Fruit fly (Drosophila melanogaster) whole organism, prepupa: ENCODE measurements around the gene Nthl1.

Experiments
- CG10669 ChIP-seq: fragments of 200-800 bp; sonication (Bioruptor generic); optimal IDR thresholded peaks from 3 replicates; lab custom pipeline; 2018; ENCODE audit warnings: missing biosample characterization, mild to moderate bottlenecking, missing genetic modification characterization, moderate library complexity
- CG11762 ChIP-seq: fragments of 200-800 bp; sonication (Bioruptor generic); optimal IDR thresholded peaks from 3 replicates; lab custom pipeline; 2016; ENCODE audit warnings: missing biosample characterization, missing genetic modification characterization; ENCODE audit not compliant: insufficient read depth
- CG11902 ChIP-seq: fragments of 200-800 bp; sonication (Bioruptor generic); optimal IDR thresholded peaks from 3 replicates; lab custom pipeline; 2016; ENCODE audit warnings: missing biosample characterization, missing genetic modification characterization
- CG15336 ChIP-seq: fragments of 200-800 bp; sonication (Bioruptor generic); IDR thresholded peaks from 2 replicates; pipeline ENCODE4 v1.3.6; 2022; ENCODE audit warnings: missing biosample characterization, missing genetic modification characterization
- CG1621 ChIP-seq: fragments of 200-800 bp; sonication (Bioruptor generic); optimal IDR thresholded peaks from 3 replicates; lab custom pipeline; 2018; ENCODE audit warnings: missing biosample characterization, mild to moderate bottlenecking, missing genetic modification characterization
- CG16779 ChIP-seq: fragments of 200-800 bp; sonication (Bioruptor generic); optimal IDR thresholded peaks from 3 replicates; lab custom pipeline; 2017; ENCODE audit warnings: missing biosample characterization, mild to moderate bottlenecking, missing genetic modification characterization
- CG31627 ChIP-seq: fragments of 200-800 bp; sonication (Bioruptor generic); optimal IDR thresholded peaks from 3 replicates; lab custom pipeline; 2016; ENCODE audit warnings: missing biosample characterization, missing genetic modification characterization
- CG32006 ChIP-seq: fragments of 200-800 bp; sonication (Bioruptor generic); optimal IDR thresholded peaks from 3 replicates; lab custom pipeline; 2017; ENCODE audit warnings: missing biosample characterization, mild to moderate bottlenecking, missing genetic modification characterization
- CG34406 ChIP-seq: fragments of 200-800 bp; sonication (Bioruptor generic); optimal IDR thresholded peaks from 3 replicates; lab custom pipeline; 2016; ENCODE audit warnings: missing biosample characterization, missing genetic modification characterization
- CG3919 ChIP-seq: fragments of 200-800 bp; sonication (Bioruptor generic); optimal IDR thresholded peaks from 3 replicates; lab custom pipeline; 2016; ENCODE audit warnings: missing biosample characterization, missing genetic modification characterization
- CG6163 ChIP-seq: fragments of 200-800 bp; sonication (Bioruptor generic); IDR thresholded peaks from 3 replicates; pipeline ENCODE4 v1.3.6; 2022; ENCODE audit warnings: missing biosample characterization, missing genetic modification characterization
- CG6276 ChIP-seq: fragments of 200-800 bp; sonication (Bioruptor generic); optimal IDR thresholded peaks from 2 replicates; lab custom pipeline; 2017; ENCODE audit warnings: missing biosample characterization, mild to moderate bottlenecking, missing genetic modification characterization
- CG6808 ChIP-seq: fragments of 200-800 bp; sonication (Bioruptor generic); optimal IDR thresholded peaks from 3 replicates; lab custom pipeline; 2017; ENCODE audit warnings: missing biosample characterization, missing genetic modification characterization, mild to moderate bottlenecking, moderate library complexity, missing genetic modification reagents
- CG7368 ChIP-seq: fragments of 200-800 bp; sonication (Bioruptor generic); optimal IDR thresholded peaks from 3 replicates; lab custom pipeline; 2016; ENCODE audit warnings: missing biosample characterization, missing genetic modification characterization
- CG8119 ChIP-seq: fragments of 200-800 bp; sonication (Bioruptor generic); IDR thresholded peaks from 3 replicates; pipeline ENCODE4 v1.3.6; 2022; ENCODE audit warnings: missing biosample characterization, missing genetic modification characterization
- CG8319 ChIP-seq: fragments of 200-800 bp; sonication (Bioruptor generic); optimal IDR thresholded peaks from 3 replicates; lab custom pipeline; 2016; ENCODE audit warnings: missing biosample characterization, missing genetic modification characterization
- CG8632 ChIP-seq: fragments of 200-800 bp; sonication (Bioruptor generic); optimal IDR thresholded peaks from 3 replicates; lab custom pipeline; 2016; ENCODE audit warnings: missing biosample characterization, missing genetic modification characterization
- CG9139 ChIP-seq: fragments of 200-800 bp; sonication (Bioruptor generic); optimal IDR thresholded peaks from 3 replicates; lab custom pipeline; 2017; ENCODE audit warnings: missing biosample characterization, mild to moderate bottlenecking, missing genetic modification characterization
- Eip75B ChIP-seq: fragments of 200-800 bp; sonication (Bioruptor generic); optimal IDR thresholded peaks from 3 replicates; lab custom pipeline; 2016; ENCODE audit warnings: missing biosample characterization, missing genetic modification characterization
- Eip78C ChIP-seq: fragments of 200-800 bp; sonication (Bioruptor generic); peaks from one replicate; lab custom pipeline; 2016; ENCODE audit warnings: missing biosample characterization, missing genetic modification characterization
- Eip93F ChIP-seq: fragments of 200-800 bp; sonication (Bioruptor generic); optimal IDR thresholded peaks from 2 replicates; lab custom pipeline; 2016; ENCODE audit warnings: missing biosample characterization, mild to moderate bottlenecking, missing genetic modification characterization
- Ets21C ChIP-seq: fragments of 200-800 bp; sonication (Bioruptor generic); optimal IDR thresholded peaks from 3 replicates; lab custom pipeline; 2016; ENCODE audit warnings: missing biosample characterization, missing genetic modification characterization
- Ets96B ChIP-seq: fragments of 200-800 bp; optimal IDR thresholded peaks from 2 replicates; lab custom pipeline; 2019; ENCODE audit warnings: missing biosample characterization, mild to moderate bottlenecking, missing genetic modification characterization, moderate library complexity
- Gug ChIP-seq: fragments of 200-800 bp; sonication (Bioruptor generic); IDR thresholded peaks from 2 replicates; pipeline ENCODE4 v1.3.6; 2022; ENCODE audit warnings: missing biosample characterization, missing genetic modification characterization
- Hr39 ChIP-seq: fragments of 200-800 bp; sonication (Bioruptor generic); optimal IDR thresholded peaks from 2 replicates; lab custom pipeline; 2016; ENCODE audit warnings: missing biosample characterization, missing genetic modification characterization
- Lpt ChIP-seq: fragments of 200-800 bp; sonication (Bioruptor generic); optimal IDR thresholded peaks from 3 replicates; lab custom pipeline; 2016; ENCODE audit warnings: missing biosample characterization, missing genetic modification characterization
- Met ChIP-seq: fragments of 200-800 bp; sonication (Bioruptor generic); optimal IDR thresholded peaks from 3 replicates; lab custom pipeline; 2016; ENCODE audit warnings: missing biosample characterization, missing genetic modification characterization
- OdsH ChIP-seq: fragments of 200-800 bp; sonication (Bioruptor generic); optimal IDR thresholded peaks from 3 replicates; lab custom pipeline; 2016; ENCODE audit warnings: missing biosample characterization, missing genetic modification characterization
- Smox ChIP-seq: fragments of 200-800 bp; sonication (Bioruptor generic); optimal IDR thresholded peaks from 3 replicates; lab custom pipeline; 2016; ENCODE audit warnings: missing biosample characterization, missing genetic modification characterization
- Sox102F ChIP-seq: fragments of 200-800 bp; sonication (Bioruptor generic); optimal IDR thresholded peaks from 2 replicates; lab custom pipeline; 2016; ENCODE audit warnings: missing biosample characterization, mild to moderate bottlenecking, missing genetic modification characterization
- Sox14 ChIP-seq: fragments of 200-800 bp; sonication (Bioruptor generic); optimal IDR thresholded peaks from 3 replicates; lab custom pipeline; 2016; ENCODE audit warnings: missing biosample characterization, missing genetic modification characterization
- Sox15 ChIP-seq: fragments of 200-800 bp; sonication (Bioruptor generic); optimal IDR thresholded peaks from 3 replicates; lab custom pipeline; 2016; ENCODE audit warnings: missing biosample characterization, missing genetic modification characterization
- achi ChIP-seq: fragments of 200-800 bp; sonication (Bioruptor generic); optimal IDR thresholded peaks from 3 replicates; lab custom pipeline; 2016; ENCODE audit warnings: missing biosample characterization, missing genetic modification characterization
- acj6 ChIP-seq: fragments of 200-800 bp; sonication (Bioruptor generic); optimal IDR thresholded peaks from 3 replicates; lab custom pipeline; 2016; ENCODE audit warnings: missing biosample characterization, missing genetic modification characterization
- cyc ChIP-seq: fragments of 200-800 bp; sonication (Bioruptor generic); optimal IDR thresholded peaks from 3 replicates; lab custom pipeline; 2016; ENCODE audit warnings: missing biosample characterization, missing genetic modification characterization
- dsx ChIP-seq: fragments of 200-800 bp; optimal IDR thresholded peaks from 3 replicates; lab custom pipeline; 2019; ENCODE audit warnings: missing biosample characterization, mild to moderate bottlenecking, missing genetic modification characterization, moderate library complexity; ENCODE audit not compliant: poor library complexity, severe bottlenecking
- esn ChIP-seq: fragments of 200-800 bp; sonication (Bioruptor generic); optimal IDR thresholded peaks from 2 replicates; lab custom pipeline; 2016; ENCODE audit warnings: missing biosample characterization, mild to moderate bottlenecking, missing genetic modification characterization, moderate library complexity
- fd59A ChIP-seq: fragments of 200-800 bp; sonication (Bioruptor generic); optimal IDR thresholded peaks from 2 replicates; lab custom pipeline; 2017; ENCODE audit warnings: missing biosample characterization, mild to moderate bottlenecking, missing genetic modification characterization, missing genetic modification reagents
- fkh ChIP-seq: fragments of 200-800 bp; sonication (Bioruptor generic); optimal IDR thresholded peaks from 3 replicates; lab custom pipeline; 2017; ENCODE audit warnings: missing biosample characterization, mild to moderate bottlenecking, missing genetic modification characterization, moderate library complexity
- net ChIP-seq: fragments of 200-800 bp; sonication (Bioruptor generic); optimal IDR thresholded peaks from 3 replicates; lab custom pipeline; 2016; ENCODE audit warnings: missing biosample characterization, missing genetic modification characterization
- pdm3 ChIP-seq: fragments of 200-800 bp; sonication (Bioruptor generic); optimal IDR thresholded peaks from 3 replicates; lab custom pipeline; 2016; ENCODE audit warnings: missing biosample characterization, missing genetic modification characterization
- salr ChIP-seq, 2 experiments: fragments of 200-800 bp; sonication (Bioruptor generic); optimal IDR thresholded peaks; 3 replicates each; lab custom pipeline; 2016 to 2018; ENCODE audit warnings: missing biosample characterization in 2 of 2, missing genetic modification characterization in 2 of 2, mild to moderate bottlenecking in 1 of 2
- spab ChIP-seq: fragments of 200-800 bp; sonication (Bioruptor generic); optimal IDR thresholded peaks from 2 replicates; lab custom pipeline; 2017; ENCODE audit warnings: missing biosample characterization, mild to moderate bottlenecking, missing genetic modification characterization, missing genetic modification reagents
- svp ChIP-seq: fragments of 200-800 bp; sonication (Bioruptor generic); peaks from one replicate; lab custom pipeline; 2016; ENCODE audit warnings: missing biosample characterization, missing genetic modification characterization
- topi ChIP-seq: fragments of 200-800 bp; sonication (Bioruptor generic); optimal IDR thresholded peaks from 3 replicates; lab custom pipeline; 2016; ENCODE audit warnings: missing biosample characterization, missing genetic modification characterization
- vri ChIP-seq: fragments of 200-800 bp; sonication (Bioruptor generic); optimal IDR thresholded peaks from 3 replicates; lab custom pipeline; 2016; ENCODE audit warnings: missing biosample characterization, mild to moderate bottlenecking, missing genetic modification characterization

Nthl1 gene

dm6 chr2L:20917235-20918055 is 10.2 kb downstream of the Nthl1 start (continued):
- peak; percentile 64; the same call in 1 of the 2 replicates for TF ChIP-seq CG15336
- peak; percentile 66 for TF ChIP-seq Met
- TF ChIP-seq CG8632 (GFP tag; lab: Kevin White, UChicago), result peak; percentile 48
- TF ChIP-seq CG10669 (GFP tag; lab: Kevin White, UChicago), result peak; percentile 75
- peak; percentile 96 for TF ChIP-seq Eip78C (GFP tag; lab: Kevin White, UChicago)
- peak; percentile 65 for TF ChIP-seq CG8319 (GFP tag; lab: Kevin White, UChicago)
- peak; percentile 42 for TF ChIP-seq pdm3 (GFP tag; lab: Kevin White, UChicago)
- no peak for TF ChIP-seq CG11902 (GFP tag; lab: Kevin White, UChicago)
- peak; percentile 61 for TF ChIP-seq achi (GFP tag; lab: Kevin White, UChicago)
- TF ChIP-seq esn (GFP tag; lab: Kevin White, UChicago), result peak; percentile 76
- TF ChIP-seq Sox14, result no peak
- TF ChIP-seq OdsH (GFP tag; lab: Kevin White, UChicago), result peak; percentile 37
- TF ChIP-seq Lpt (GFP tag; lab: Kevin White, UChicago), result no peak
- TF ChIP-seq CG16779, result no peak
- no peak for TF ChIP-seq CG9139
- no peak for TF ChIP-seq Hr39 (GFP tag; lab: Kevin White, UChicago)
- no peak for TF ChIP-seq Eip93F

- no peak for TF ChIP-seq esn (GFP tag; lab: Kevin White, UChicago)
- peak in 1 of 2 experiments; percentile 21 for TF ChIP-seq salr (GFP tag; optimal IDR thresholded peaks at IDR 0.05; lab: Kevin White, UChicago)
- TF ChIP-seq fd59A (GFP tag; lab: Kevin White, UChicago), result no peak
- no peak for TF ChIP-seq CG11902 (GFP tag; lab: Kevin White, UChicago)
- TF ChIP-seq Sox14, result no peak
- no peak for TF ChIP-seq CG7368 (GFP tag; lab: Kevin White, UChicago)
- TF ChIP-seq fkh, result no peak
- TF ChIP-seq Met, result no peak
- no peak for TF ChIP-seq CG31627 (GFP tag; lab: Kevin White, UChicago)
- TF ChIP-seq Eip75B, result no peak
- TF ChIP-seq CG34406 (GFP tag; lab: Kevin White, UChicago), result no peak
- TF ChIP-seq CG8319 (GFP tag; lab: Kevin White, UChicago), result no peak
- peak; percentile 75 for TF ChIP-seq CG1621
- no peak for TF ChIP-seq OdsH (GFP tag; lab: Kevin White, UChicago)
- no peak for TF ChIP-seq Lpt (GFP tag; lab: Kevin White, UChicago)
- no peak for TF ChIP-seq achi (GFP tag; lab: Kevin White, UChicago)
- TF ChIP-seq Gug, result no peak
- peak; percentile 76 for TF ChIP-seq spab (GFP tag; lab: Kevin White, UChicago)
- no peak for TF ChIP-seq CG32006 (GFP tag; lab: Kevin White, UChicago)
- no peak for TF ChIP-seq Hr39 (GFP tag; lab: Kevin White, UChicago)
- no peak for TF ChIP-seq Sox15 (GFP tag; lab: Kevin White, UChicago)
- peak; percentile 68 for TF ChIP-seq CG10669 (GFP tag; lab: Kevin White, UChicago)
- no peak for TF ChIP-seq CG8119
- TF ChIP-seq CG11762 (GFP tag; lab: Kevin White, UChicago), result no peak
- peak; percentile 83 for TF ChIP-seq CG6808
- no peak for TF ChIP-seq Ets21C
- TF ChIP-seq vri (GFP tag; lab: Kevin White, UChicago), result no peak
- no peak for TF ChIP-seq topi (GFP tag; lab: Kevin White, UChicago)
- TF ChIP-seq pdm3 (GFP tag; lab: Kevin White, UChicago), result no peak
- peak; percentile 68 for TF ChIP-seq dsx (GFP tag; lab: Kevin White, UChicago)
- TF ChIP-seq Eip78C (GFP tag; lab: Kevin White, UChicago), result no peak
- TF ChIP-seq CG3919 (GFP tag; lab: Kevin White, UChicago), result no peak
- no peak for TF ChIP-seq CG8632 (GFP tag; lab: Kevin White, UChicago)
- peak; percentile 76 for TF ChIP-seq Ets96B (tag; lab: Kevin White, UChicago)
- TF ChIP-seq Sox102F, result no peak
- no peak for TF ChIP-seq net (GFP tag; lab: Kevin White, UChicago)
- TF ChIP-seq Smox, result no peak
- peak; percentile 46; the same call in 2 of the 3 replicates for TF ChIP-seq CG6163 (GFP tag; lab: Robert Waterston, UW)
- TF ChIP-seq CG6276, result no peak
- TF ChIP-seq cyc (GFP tag; lab: Kevin White, UChicago), result no peak
- no peak for TF ChIP-seq svp (GFP tag; lab: Kevin White, UChicago)
- TF ChIP-seq CG9139, result peak; percentile 81
- TF ChIP-seq CG15336, result no peak
- TF ChIP-seq acj6 (GFP tag; lab: Kevin White, UChicago), result no peak
These were observed 10.9 kb downstream of the Nthl1 start for dm6 chr2L:20916672-20917209.
